Worm (Caenorhabditis elegans) whole organism, young adult: ENCODE results near the gene Y42A5A.5.
A peak's percentile ranks its signal among the peaks of the same experiment; 100 is the strongest.

Source experiments
- C06A6.2 ChIP-seq: fragments of 200-800 bp; sonication (Bioruptor generic); conservative IDR thresholded peaks from 2 replicates; pipeline ENCODE4 v1.3.6; 2022; ENCODE audit warnings: missing genetic modification characterization, missing compliant biosample characterization
- F23B12.7 ChIP-seq: sonication (generic microtip); optimal IDR thresholded peaks from 2 replicates; lab custom pipeline; 2017; ENCODE audit warnings: missing genetic modification characterization, mild to moderate bottlenecking, missing compliant biosample characterization, antibody characterized with exemption, moderate library complexity; ENCODE audit not compliant: insufficient read depth
- F33H1.4 ChIP-seq: fragments of 200-800 bp; sonication (Bioruptor generic); IDR thresholded peaks from 2 replicates; pipeline ENCODE4 v1.3.6; 2022; ENCODE audit warnings: missing genetic modification reagents, missing genetic modification characterization, missing compliant biosample characterization
- F55B11.4 ChIP-seq: sonication (generic microtip); optimal IDR thresholded peaks from 2 replicates; lab custom pipeline; 2016; ENCODE audit warnings: missing compliant biosample characterization, missing genetic modification characterization, borderline replicate concordance; ENCODE audit not compliant: insufficient read depth
- F57C9.4 ChIP-seq: sonication (generic microtip); optimal IDR thresholded peaks from 2 replicates; lab custom pipeline; 2017; ENCODE audit warnings: mild to moderate bottlenecking, missing genetic modification characterization, missing compliant biosample characterization
- K12H6.12 ChIP-seq: fragments of 200-800 bp; sonication (Bioruptor generic); optimal IDR thresholded peaks from 2 replicates; lab custom pipeline; 2018; ENCODE audit warnings: mild to moderate bottlenecking, missing genetic modification characterization, missing compliant biosample characterization
- T07F8.4 ChIP-seq: sonication (generic microtip); optimal IDR thresholded peaks from 2 replicates; lab custom pipeline; 2016; ENCODE audit warnings: mild to moderate bottlenecking, missing genetic modification characterization, moderate library complexity, missing compliant biosample characterization
- T26A5.8 ChIP-seq: sonication (generic microtip); optimal IDR thresholded peaks from 2 replicates; lab custom pipeline; 2016; ENCODE audit warnings: missing genetic modification characterization, missing compliant biosample characterization
- Y53G8AR.9 ChIP-seq: fragments of 200-800 bp; sonication (Bioruptor generic); conservative IDR thresholded peaks from 2 replicates; pipeline ENCODE4 v1.3.6; 2022; ENCODE audit warnings: missing genetic modification reagents, missing genetic modification characterization, missing compliant biosample characterization
- Y95B8A.8 ChIP-seq: fragments of 200-800 bp; sonication (Bioruptor generic); IDR thresholded peaks from 2 replicates; pipeline ENCODE4 v1.3.6; 2022; ENCODE audit warnings: missing genetic modification reagents, missing genetic modification characterization, missing compliant biosample characterization
- akir-1 ChIP-seq: fragments of 200-800 bp; sonication (Bioruptor generic); optimal IDR thresholded peaks from 2 replicates; lab custom pipeline; 2018; ENCODE audit warnings: mild to moderate bottlenecking, missing genetic modification characterization, moderate library complexity, missing compliant biosample characterization
- aptf-3 ChIP-seq: fragments of 200-800 bp; sonication (Bioruptor generic); IDR thresholded peaks from 2 replicates; pipeline ENCODE4 v1.3.6; 2022; ENCODE audit warnings: missing genetic modification characterization, missing compliant biosample characterization
- atf-7 ChIP-seq: sonication (generic microtip); optimal IDR thresholded peaks from 2 replicates; lab custom pipeline; 2017; ENCODE audit warnings: mild to moderate bottlenecking, missing genetic modification characterization, missing compliant biosample characterization
- bed-2 ChIP-seq: fragments of 200-800 bp; sonication (Bioruptor generic); IDR thresholded peaks from 2 replicates; pipeline ENCODE4 v1.3.6; 2022; ENCODE audit warnings: missing genetic modification reagents, missing genetic modification characterization, missing compliant biosample characterization
- cebp-2 ChIP-seq: fragments of 200-800 bp; sonication (Bioruptor generic); IDR thresholded peaks from 2 replicates; pipeline ENCODE4 v1.3.6; 2022; ENCODE audit warnings: missing genetic modification characterization, missing compliant biosample characterization
- ceh-100 ChIP-seq: fragments of 200-800 bp; sonication (Bioruptor generic); IDR thresholded peaks from 2 replicates; pipeline ENCODE4 v1.3.6; 2022; ENCODE audit warnings: missing genetic modification reagents, missing genetic modification characterization, missing compliant biosample characterization
- chd-7 ChIP-seq: sonication (generic microtip); optimal IDR thresholded peaks from 2 replicates; lab custom pipeline; 2016; ENCODE audit warnings: mild to moderate bottlenecking, missing genetic modification characterization, moderate library complexity, missing compliant biosample characterization
- die-1 ChIP-seq: sonication (generic microtip); optimal IDR thresholded peaks from 2 replicates; lab custom pipeline; 2016; ENCODE audit warnings: missing genotype, mild to moderate bottlenecking, missing genetic modification characterization, missing compliant biosample characterization
- dpff-1 ChIP-seq: sonication (generic microtip); optimal IDR thresholded peaks from 2 replicates; lab custom pipeline; 2017; ENCODE audit warnings: mild to moderate bottlenecking, missing genetic modification characterization, missing compliant biosample characterization
- efl-1 ChIP-seq: fragments of 150-350 bp; optimal IDR thresholded peaks from 2 replicates; lab custom pipeline; 2014; ENCODE audit warnings: missing biosample characterization, missing genetic modification reagents, missing genetic modification characterization
- egrh-3 ChIP-seq: fragments of 200-800 bp; sonication (Bioruptor generic); IDR thresholded peaks from 2 replicates; pipeline ENCODE4 v1.3.6; 2022; ENCODE audit warnings: missing genetic modification reagents, missing genetic modification characterization, missing compliant biosample characterization
- ekl-4 ChIP-seq: fragments of 200-800 bp; sonication (Bioruptor generic); IDR thresholded peaks from 2 replicates; pipeline ENCODE4 v1.3.6; 2022; ENCODE audit warnings: missing genetic modification reagents, missing genetic modification characterization, missing compliant biosample characterization
- hlh-26 ChIP-seq: fragments of 200-800 bp; sonication (Bioruptor generic); conservative IDR thresholded peaks from 2 replicates; pipeline ENCODE4 v1.3.6; 2022; ENCODE audit warnings: missing genetic modification reagents, missing genetic modification characterization, missing compliant biosample characterization
- let-607 ChIP-seq, 2 experiments: fragments of 200-800 bp in 1 of 2; sonication (Bioruptor generic) in 1 of 2; sonication (generic microtip) in 1 of 2; optimal IDR thresholded peaks; 2 replicates each; lab custom pipeline; 2016 to 2018; ENCODE audit warnings: mild to moderate bottlenecking in 2 of 2, missing compliant biosample characterization in 2 of 2, missing genetic modification characterization in 2 of 2, moderate library complexity in 2 of 2, missing genotype in 1 of 2
- lir-1 ChIP-seq: fragments of 200-800 bp; sonication (Bioruptor generic); conservative IDR thresholded peaks from 2 replicates; pipeline ENCODE4 v1.3.6; 2022; ENCODE audit warnings: missing genetic modification reagents, missing genetic modification characterization, missing compliant biosample characterization
- lsy-27 ChIP-seq: sonication (generic microtip); optimal IDR thresholded peaks from 2 replicates; lab custom pipeline; 2017; ENCODE audit warnings: missing genetic modification characterization, mild to moderate bottlenecking, missing compliant biosample characterization, antibody characterized with exemption, missing genotype, borderline replicate concordance; ENCODE audit not compliant: insufficient read depth
- madf-10 ChIP-seq: sonication (generic microtip); optimal IDR thresholded peaks from 2 replicates; lab custom pipeline; 2016; ENCODE audit warnings: mild to moderate bottlenecking, missing genetic modification characterization, missing compliant biosample characterization
- madf-8 ChIP-seq: fragments of 200-800 bp; sonication (Bioruptor generic); conservative IDR thresholded peaks from 2 replicates; pipeline ENCODE4 v1.3.6; 2022; ENCODE audit warnings: missing genetic modification reagents, missing genetic modification characterization, missing compliant biosample characterization
- mxl-1 ChIP-seq: sonication (generic microtip); optimal IDR thresholded peaks from 2 replicates; lab custom pipeline; 2016; ENCODE audit warnings: missing genetic modification characterization, missing compliant biosample characterization
- nhr-120 ChIP-seq: fragments of 200-800 bp; sonication (Bioruptor generic); IDR thresholded peaks from 2 replicates; pipeline ENCODE4 v1.3.6; 2022; ENCODE audit warnings: missing genetic modification characterization, missing compliant biosample characterization
- nhr-80 ChIP-seq: sonication (generic microtip); optimal IDR thresholded peaks from 2 replicates; lab custom pipeline; 2016; ENCODE audit warnings: missing genetic modification characterization, missing compliant biosample characterization
- pha-4 ChIP-seq: fragments of 150-350 bp; sonication (generic microtip); optimal IDR thresholded peaks from 2 replicates; lab custom pipeline; 2014; ENCODE audit warnings: missing biosample characterization, missing genetic modification reagents, missing genetic modification characterization
- rpc-1 ChIP-seq, 2 experiments: fragments of 150-350 bp in 1 of 2; sonication (generic microtip) in 1 of 2; optimal IDR thresholded peaks; 2 replicates each; lab custom pipeline; 2014 to 2018; ENCODE audit warnings: missing biosample characterization in 1 of 2, missing genetic modification characterization in 1 of 2, missing genetic modification reagents in 1 of 2, missing genotype in 1 of 2
- snpc-1.3 ChIP-seq: sonication (generic microtip); optimal IDR thresholded peaks from 2 replicates; lab custom pipeline; 2017; ENCODE audit warnings: missing genetic modification characterization, mild to moderate bottlenecking, missing compliant biosample characterization, antibody characterized with exemption, moderate library complexity, missing genotype, missing genetic modification reagents; ENCODE audit not compliant: insufficient read depth
- snpc-4 ChIP-seq, 5 experiments: fragments of 150-350 bp in 1 of 5; sonication (generic microtip) in 4 of 5; optimal IDR thresholded peaks; 2 replicates each; lab custom pipeline; 2014 to 2018; ENCODE audit warnings: missing genetic modification characterization in 5 of 5, missing biosample characterization in 3 of 5, antibody characterized with exemption in 2 of 5, mild to moderate bottlenecking in 2 of 5, missing compliant biosample characterization in 2 of 5, missing genotype in 2 of 5, moderate library complexity in 2 of 5, missing genetic modification reagents in 1 of 5
- tbp1 ChIP-seq: fragments of 200-800 bp; sonication (Bioruptor generic); optimal IDR thresholded peaks from 2 replicates; lab custom pipeline; 2018; ENCODE audit warnings: mild to moderate bottlenecking, missing genetic modification characterization, missing compliant biosample characterization
- tbx-9 ChIP-seq: sonication (generic microtip); optimal IDR thresholded peaks from 2 replicates; lab custom pipeline; 2016; ENCODE audit warnings: borderline replicate concordance, missing genetic modification characterization, inconsistent platforms, missing compliant biosample characterization
- unc-130 ChIP-seq: sonication (generic microtip); optimal IDR thresholded peaks from 2 replicates; lab custom pipeline; 2016; ENCODE audit warnings: missing genetic modification reagents, missing genetic modification characterization, missing compliant biosample characterization
- unc-62 ChIP-seq: fragments of 150-350 bp; optimal IDR thresholded peaks from 2 replicates; lab custom pipeline; 2014; ENCODE audit warnings: missing biosample characterization, missing genetic modification reagents, missing genetic modification characterization
- zim-3 ChIP-seq: sonication (generic microtip); optimal IDR thresholded peaks from 2 replicates; lab custom pipeline; 2017; ENCODE audit warnings: mild to moderate bottlenecking, missing genetic modification characterization, moderate library complexity, missing compliant biosample characterization

Gene Y42A5A.5

ce11 chrV:11073354-11073753, 36.2 kb downstream of the Y42A5A.5 start:
- TF ChIP-seq nhr-80 (tag; lab: Kevin White, UChicago): no peak
- no peak for TF ChIP-seq hlh-26 (GFP tag; lab: Robert Waterston, UW)
- TF ChIP-seq lsy-27 (tag; lab: Kevin White, UChicago): no peak
- no peak for TF ChIP-seq unc-62 (GFP tag; lab: Kevin White, UChicago)
- TF ChIP-seq dpff-1 (tag; lab: Kevin White, UChicago): no peak
- no peak for TF ChIP-seq let-607 (tag; optimal IDR thresholded peaks at IDR 0.05; lab: Kevin White, UChicago)
- no peak for TF ChIP-seq mxl-1 (tag; lab: Kevin White, UChicago)
- TF ChIP-seq Y53G8AR.9 (GFP tag; lab: Robert Waterston, UW): no peak
- TF ChIP-seq T26A5.8 (tag; lab: Kevin White, UChicago): no peak
- TF ChIP-seq madf-8 (GFP tag; lab: Robert Waterston, UW): no peak
- TF ChIP-seq chd-7: no peak
- TF ChIP-seq aptf-3 (GFP tag; lab: Robert Waterston, UW): no peak
- TF ChIP-seq C06A6.2 (GFP tag; lab: Robert Waterston, UW): no peak
- TF ChIP-seq unc-130 (GFP tag; lab: Kevin White, UChicago): no peak
- no peak for TF ChIP-seq ekl-4 (GFP tag; lab: Robert Waterston, UW)
- TF ChIP-seq T07F8.4 (tag; lab: Kevin White, UChicago): no peak
- TF ChIP-seq tbp1 (GFP tag; lab: Kevin White, UChicago): no peak
- TF ChIP-seq F23B12.7 (tag; lab: Kevin White, UChicago): no peak

ce11 chrV:11071453-11071852, 38.1 kb downstream of the Y42A5A.5 start:
- peak; percentile 45; the same call in 1 of the 2 replicates for TF ChIP-seq ekl-4 (GFP tag; lab: Robert Waterston, UW)
- TF ChIP-seq Y53G8AR.9 (GFP tag; lab: Robert Waterston, UW): 0 out of 2 replicates have a peak, but pooled peaks have one; percentile 22
- no peak for TF ChIP-seq F23B12.7 (tag; lab: Kevin White, UChicago)
- TF ChIP-seq T07F8.4 (tag; lab: Kevin White, UChicago): no peak
- TF ChIP-seq, all 124 proteins: peak for 2

ce11 chrV:11070388-11070787, 39.2 kb downstream of the Y42A5A.5 start:
- TF ChIP-seq pha-4 (tag; lab: Kevin White, UChicago) (no peak), efl-1 (GFP tag; lab: Kevin White, UChicago) (no peak), F55B11.4 (tag; lab: Kevin White, UChicago) (no peak), tbx-9 (tag; lab: Kevin White, UChicago) (no peak), chd-7 (no peak), akir-1 (no peak), nhr-80 (tag; lab: Kevin White, UChicago) (peak; percentile 77), Y95B8A.8 (GFP tag; lab: Robert Waterston, UW) (no peak)

ce11 chrV:11069277-11069676, 40.3 kb downstream of the Y42A5A.5 start, which contains the start of gene T04C12.8:
Gene T04C12.8 (minus strand): TSS chrV:11069358.
- no peak for TF ChIP-seq T26A5.8 (tag; lab: Kevin White, UChicago)
- TF ChIP-seq ceh-100 (GFP tag; lab: Robert Waterston, UW): no peak
- no peak for TF ChIP-seq aptf-3 (GFP tag; lab: Robert Waterston, UW)
- TF ChIP-seq lir-1 (GFP tag; lab: Robert Waterston, UW): no peak
- TF ChIP-seq atf-7 (tag; lab: Kevin White, UChicago): peak; percentile 79
- no peak for TF ChIP-seq F23B12.7 (tag; lab: Kevin White, UChicago)
- no peak for TF ChIP-seq cebp-2 (GFP tag; lab: Robert Waterston, UW)
- TF ChIP-seq egrh-3 (GFP tag; lab: Robert Waterston, UW): no peak
- no peak for TF ChIP-seq zim-3 (tag; lab: Kevin White, UChicago)
- no peak for TF ChIP-seq rpc-1 (optimal IDR thresholded peaks at IDR 0.05; lab: Kevin White, UChicago)
- no peak for TF ChIP-seq rpc-1 (tag; optimal IDR thresholded peaks at IDR 0.05; lab: Kevin White, UChicago)
- TF ChIP-seq nhr-120 (GFP tag; lab: Robert Waterston, UW): no peak
- no peak for TF ChIP-seq madf-8 (GFP tag; lab: Robert Waterston, UW)
- TF ChIP-seq nhr-80 (tag; lab: Kevin White, UChicago): peak; percentile 95
- TF ChIP-seq snpc-1.3 (tag; lab: Kevin White, UChicago): no peak
- no peak for TF ChIP-seq snpc-4 (GFP tag; optimal IDR thresholded peaks at IDR 0.05; lab: Kevin White, UChicago)
- peak in 1 of 4 experiments; percentile 14 for TF ChIP-seq snpc-4 (tag; optimal IDR thresholded peaks at IDR 0.05; lab: Kevin White, UChicago)
- no peak for TF ChIP-seq mxl-1 (tag; lab: Kevin White, UChicago)
- TF ChIP-seq K12H6.12: no peak
- TF ChIP-seq F57C9.4 (tag; lab: Kevin White, UChicago): no peak
- no peak for TF ChIP-seq die-1 (tag; lab: Kevin White, UChicago)
- no peak for TF ChIP-seq F33H1.4
- TF ChIP-seq bed-2 (GFP tag; lab: Robert Waterston, UW): no peak
- TF ChIP-seq madf-10 (tag; lab: Kevin White, UChicago): no peak
- TF ChIP-seq T07F8.4 (tag; lab: Kevin White, UChicago): no peak
